Fruit fly (Drosophila melanogaster): ENCODE data around the gene Dd.

Dd gene

DNA sequence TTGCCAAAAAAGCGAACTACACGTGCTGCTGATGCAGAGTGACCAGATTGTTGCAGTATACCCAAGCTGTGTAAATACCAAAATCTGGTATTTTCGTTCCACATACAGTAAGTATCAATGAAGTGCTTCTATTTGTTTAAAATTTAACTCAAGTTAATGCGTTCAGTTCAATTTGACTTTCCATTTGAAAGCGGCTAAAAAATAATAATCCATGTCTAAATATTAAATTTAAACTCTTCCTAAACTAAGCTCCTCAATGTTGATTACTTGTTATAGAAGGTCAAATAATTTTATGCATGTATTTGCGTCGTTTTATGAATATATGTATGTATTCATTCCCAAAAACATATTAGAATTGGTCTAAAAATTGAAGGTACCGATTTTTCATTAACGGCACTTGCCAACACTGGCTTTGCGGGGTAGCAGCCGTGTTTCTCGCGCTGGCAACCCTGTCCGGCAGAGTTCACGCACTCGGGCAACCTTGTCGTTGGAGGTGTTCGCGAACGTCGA, 26.0 kb upstream of the Dd start, which contains the start of the genes peng and sol:
peng (minus strand) TSS at position 44 of the 510 bp plus-strand sequence.
sol (plus strand) TSS at position 481 of the 510 bp plus-strand sequence.
- TF ChIP-seq CG8478 (optimal IDR thresholded peaks at IDR 0.05) (no peak), EcR (GFP tag; optimal IDR thresholded peaks at IDR 0.05) (no peak), pan (optimal IDR thresholded peaks at IDR 0.05) (no peak), usp (GFP tag; optimal IDR thresholded peaks at IDR 0.05) (no peak), Dll (optimal IDR thresholded peaks at IDR 0.05) (no peak), psq (optimal IDR thresholded peaks at IDR 0.05) (no peak)

DNA sequence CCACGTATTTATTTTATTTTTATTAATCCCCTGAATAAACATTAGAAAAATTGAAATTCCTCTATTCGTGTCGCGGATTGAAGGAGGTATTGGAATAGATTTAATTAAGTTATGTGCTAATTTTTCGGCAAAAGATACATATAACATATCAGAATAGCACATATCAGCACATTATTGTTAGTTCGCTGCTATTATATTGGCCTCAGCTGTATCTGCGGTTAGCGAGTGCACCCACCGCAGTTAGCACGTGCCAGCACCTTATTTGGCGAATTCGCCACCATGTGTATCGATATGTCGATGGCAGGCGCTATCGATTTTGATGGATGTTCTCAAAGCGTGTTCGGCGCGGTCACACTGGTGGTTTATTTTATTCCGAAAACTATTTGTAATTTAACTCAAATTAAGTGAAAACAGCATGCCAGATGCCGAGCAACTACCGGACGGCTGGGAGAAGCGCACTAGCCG, 21.3 kb upstream of the Dd start, which contains the start of gene dod:
dod (plus strand) TSS at position 323 of the 465 bp plus-strand sequence.
- TF ChIP-seq CG8478 (optimal IDR thresholded peaks at IDR 0.05), result no peak
- no peak for TF ChIP-seq psq (optimal IDR thresholded peaks at IDR 0.05)
- TF ChIP-seq Dll (optimal IDR thresholded peaks at IDR 0.05), result no peak
- no peak for TF ChIP-seq pan (optimal IDR thresholded peaks at IDR 0.05)
- TF ChIP-seq EcR (GFP tag; optimal IDR thresholded peaks at IDR 0.05), result no peak
- no peak for TF ChIP-seq usp (GFP tag; optimal IDR thresholded peaks at IDR 0.05)

DNA sequence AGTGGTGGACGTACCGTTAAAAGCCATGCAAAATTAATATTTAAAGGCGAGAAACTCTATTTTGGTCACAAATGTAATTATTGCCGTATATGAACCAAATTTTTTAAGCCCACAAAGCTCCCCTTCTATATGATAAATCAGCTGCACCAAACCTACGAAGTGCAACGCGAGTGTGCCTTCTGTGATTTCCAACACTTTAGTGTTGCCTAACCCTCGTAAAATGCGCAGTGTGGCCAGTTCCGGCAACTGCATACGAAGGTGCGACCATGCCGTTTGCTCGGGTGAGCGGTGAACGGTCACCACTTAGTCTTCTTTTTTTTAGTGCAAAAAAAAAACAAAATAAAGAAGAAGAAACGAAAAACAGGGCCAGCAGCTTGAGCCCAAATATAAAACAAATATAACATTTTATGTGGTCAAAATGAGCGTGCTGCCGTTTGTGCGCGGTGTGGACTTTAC, 15.7 kb upstream of the Dd start, which contains the start of the genes tty and fliI:
tty (minus strand) TSS at position 201 of the 456 bp plus-strand sequence.
fliI (plus strand) TSS at position 266 of the 456 bp plus-strand sequence.
- TF ChIP-seq CG8478 (optimal IDR thresholded peaks at IDR 0.05) (no peak), Dll (optimal IDR thresholded peaks at IDR 0.05) (no peak), pan (optimal IDR thresholded peaks at IDR 0.05) (no peak)

DNA sequence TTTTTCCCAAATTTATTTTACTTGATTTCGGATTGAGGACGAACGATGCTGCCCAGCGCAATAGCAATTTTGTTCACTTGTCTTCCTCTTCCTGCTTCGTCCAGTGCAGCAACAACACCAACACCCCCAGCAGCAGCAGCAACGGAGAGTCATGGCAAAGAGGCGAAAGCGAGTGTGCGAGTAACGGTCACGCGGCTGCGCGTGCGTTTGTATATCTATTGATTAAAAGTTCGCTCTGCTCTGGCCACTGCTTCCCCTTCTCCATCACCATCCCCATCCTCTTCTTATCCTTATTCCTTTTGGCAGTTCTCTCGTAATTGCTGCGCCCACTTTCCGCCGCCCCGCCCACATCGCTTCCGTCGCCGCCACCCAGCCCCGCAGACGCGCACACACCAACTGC, 14.3 kb upstream of the Dd start:
- TF ChIP-seq pan (optimal IDR thresholded peaks at IDR 0.05) (no peak), Dll (optimal IDR thresholded peaks at IDR 0.05) (no peak), usp (GFP tag; optimal IDR thresholded peaks at IDR 0.05) (no peak), psq (optimal IDR thresholded peaks at IDR 0.05) (no peak), CG8478 (optimal IDR thresholded peaks at IDR 0.05) (no peak)

DNA sequence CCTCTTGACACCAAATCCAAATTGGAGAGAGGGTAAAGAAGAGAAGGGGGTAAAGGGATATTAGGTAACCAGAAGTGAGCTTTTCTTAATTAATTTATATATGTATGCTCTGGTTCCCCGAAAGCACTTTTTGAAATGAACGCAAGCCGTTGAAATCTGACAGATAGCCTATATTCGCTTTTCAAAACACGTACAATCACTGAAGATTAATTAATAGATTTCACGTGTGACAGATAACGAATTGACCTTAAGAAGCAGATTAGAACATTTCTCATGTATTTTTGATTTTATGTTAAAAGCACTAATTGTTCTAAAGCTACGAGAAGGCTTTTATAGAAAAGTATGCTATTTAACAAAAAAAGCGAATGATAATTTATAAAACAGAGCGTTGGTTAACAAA, 13.2 kb upstream of the Dd start:
- no peak for TF ChIP-seq Dll (optimal IDR thresholded peaks at IDR 0.05)
- TF ChIP-seq psq (optimal IDR thresholded peaks at IDR 0.05), result no peak
- no peak for TF ChIP-seq pan (optimal IDR thresholded peaks at IDR 0.05)
- TF ChIP-seq usp (GFP tag; optimal IDR thresholded peaks at IDR 0.05), result no peak
- no peak for TF ChIP-seq EcR (GFP tag; optimal IDR thresholded peaks at IDR 0.05)
- no peak for TF ChIP-seq CG8478 (optimal IDR thresholded peaks at IDR 0.05)

DNA sequence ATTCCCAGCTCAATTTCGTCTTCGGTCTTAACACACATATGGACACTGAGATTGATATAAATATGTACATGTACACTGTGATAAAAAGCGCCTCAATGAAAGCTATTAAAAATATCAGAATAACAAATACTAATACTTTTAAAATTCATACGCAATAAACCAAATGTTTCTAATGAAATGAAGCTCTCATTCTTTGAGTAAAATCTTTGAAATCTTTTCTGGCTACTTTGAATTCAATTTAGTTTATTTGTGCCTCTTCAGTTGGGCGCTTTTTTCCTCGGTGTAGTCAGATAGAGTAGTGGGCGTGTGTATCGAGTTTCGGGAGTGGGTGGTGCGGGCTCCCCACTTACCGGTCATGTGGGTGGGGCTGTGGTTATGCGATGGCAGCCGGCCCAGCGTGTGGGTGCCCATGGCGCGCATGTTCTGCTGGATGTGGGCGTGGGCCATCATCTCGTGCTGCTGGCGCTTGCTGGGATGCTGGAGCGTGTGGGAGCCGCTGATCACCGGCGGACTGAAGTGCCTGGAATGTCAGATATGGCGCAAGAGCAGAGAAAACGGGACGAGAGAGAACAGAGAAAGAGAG, 10.8 kb upstream of the Dd start:
- TF ChIP-seq CG8478 (optimal IDR thresholded peaks at IDR 0.05) (no peak), pan (optimal IDR thresholded peaks at IDR 0.05) (no peak), usp (GFP tag; optimal IDR thresholded peaks at IDR 0.05) (no peak), psq (optimal IDR thresholded peaks at IDR 0.05) (no peak), EcR (GFP tag; optimal IDR thresholded peaks at IDR 0.05) (no peak), Dll (optimal IDR thresholded peaks at IDR 0.05) (no peak)

DNA sequence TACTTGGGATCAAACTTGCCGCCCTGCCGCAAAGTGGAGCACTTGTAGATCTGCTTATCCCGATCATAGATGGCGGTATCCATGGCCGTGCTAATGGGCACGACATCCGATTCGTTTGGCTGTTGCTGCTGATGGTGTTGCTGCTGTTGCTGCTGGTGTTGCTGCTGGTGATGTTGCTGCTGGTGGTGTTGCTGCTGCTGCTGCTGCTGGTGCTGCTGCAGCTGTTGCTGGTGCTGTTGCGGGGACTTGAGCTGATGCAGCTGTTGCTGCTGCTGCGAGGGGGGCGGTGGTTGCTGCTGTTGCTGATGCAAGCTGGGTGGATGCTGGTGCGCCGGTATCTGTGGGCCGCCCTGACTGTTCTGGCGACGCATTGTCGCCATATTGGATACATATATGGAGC, 9.3 kb upstream of the Dd start:
- TF ChIP-seq EcR (GFP tag; optimal IDR thresholded peaks at IDR 0.05) (no peak), pan (optimal IDR thresholded peaks at IDR 0.05) (no peak), Dll (optimal IDR thresholded peaks at IDR 0.05) (no peak), CG8478 (optimal IDR thresholded peaks at IDR 0.05) (no peak), psq (optimal IDR thresholded peaks at IDR 0.05) (no peak), usp (GFP tag; optimal IDR thresholded peaks at IDR 0.05) (no peak)

DNA sequence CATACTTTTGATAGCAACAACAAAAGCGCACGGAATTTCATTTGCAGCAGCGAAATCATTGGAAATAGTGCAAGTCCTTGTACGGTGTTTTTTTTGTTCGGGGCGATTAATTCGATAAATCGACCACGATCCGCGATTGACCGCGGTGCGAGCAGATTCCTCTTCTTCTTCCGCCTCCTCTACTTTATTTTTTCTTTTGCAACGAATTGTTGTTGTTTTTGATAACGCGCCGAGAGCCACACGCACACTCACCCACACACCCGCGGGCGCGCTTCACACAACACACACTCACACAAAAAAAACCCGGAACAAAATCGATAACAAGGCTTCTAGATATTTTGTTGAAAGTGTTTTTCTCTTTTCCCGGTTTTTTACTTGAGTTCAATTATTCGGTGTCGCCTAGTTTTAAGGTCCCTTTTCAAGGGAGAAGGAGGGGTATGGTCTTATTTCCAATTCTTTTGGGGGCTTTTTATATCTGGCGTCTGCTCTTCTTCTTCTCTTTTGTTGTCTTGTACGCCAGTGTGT, 576 bp downstream of the Dd start:
- no peak for TF ChIP-seq psq (optimal IDR thresholded peaks at IDR 0.05)
- TF ChIP-seq usp (GFP tag; optimal IDR thresholded peaks at IDR 0.05), result no peak
- TF ChIP-seq CG8478 (optimal IDR thresholded peaks at IDR 0.05), result no peak
- TF ChIP-seq EcR (GFP tag; optimal IDR thresholded peaks at IDR 0.05), result no peak
- no peak for TF ChIP-seq pan (optimal IDR thresholded peaks at IDR 0.05)
- no peak for TF ChIP-seq Dll (optimal IDR thresholded peaks at IDR 0.05)

DNA sequence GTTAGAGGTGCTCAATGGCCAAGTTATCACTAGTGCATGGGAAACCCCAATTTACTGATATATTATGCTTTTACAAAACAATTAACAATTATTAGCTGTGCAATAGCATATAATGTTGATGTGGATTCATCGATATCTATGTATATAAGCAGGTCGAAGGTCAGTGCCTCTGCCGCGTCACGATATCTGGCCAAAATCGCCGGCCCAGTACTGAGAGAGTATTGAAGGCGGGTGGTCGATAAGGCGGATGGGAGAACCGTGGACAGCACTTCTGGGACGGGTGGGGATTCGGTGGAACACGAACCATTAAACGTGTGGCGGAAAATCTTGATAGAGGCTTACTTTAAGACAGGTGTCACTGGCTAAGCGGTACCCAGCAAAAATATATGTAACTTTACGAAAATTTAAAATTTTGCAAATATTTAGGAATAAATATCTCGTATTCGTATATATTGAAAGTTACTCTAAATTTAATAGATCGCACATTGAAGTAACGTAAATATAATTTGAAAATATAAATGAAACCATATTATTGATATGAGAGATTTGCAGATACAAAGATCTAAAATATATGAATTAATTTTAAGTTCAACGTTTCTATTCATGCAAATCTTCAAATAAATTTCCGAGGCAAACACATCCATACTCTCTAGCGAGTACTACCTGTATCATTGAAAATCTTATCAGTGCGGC, 1.4 kb downstream of the Dd start:
- TF ChIP-seq CG8478 (optimal IDR thresholded peaks at IDR 0.05), result no peak

DNA sequence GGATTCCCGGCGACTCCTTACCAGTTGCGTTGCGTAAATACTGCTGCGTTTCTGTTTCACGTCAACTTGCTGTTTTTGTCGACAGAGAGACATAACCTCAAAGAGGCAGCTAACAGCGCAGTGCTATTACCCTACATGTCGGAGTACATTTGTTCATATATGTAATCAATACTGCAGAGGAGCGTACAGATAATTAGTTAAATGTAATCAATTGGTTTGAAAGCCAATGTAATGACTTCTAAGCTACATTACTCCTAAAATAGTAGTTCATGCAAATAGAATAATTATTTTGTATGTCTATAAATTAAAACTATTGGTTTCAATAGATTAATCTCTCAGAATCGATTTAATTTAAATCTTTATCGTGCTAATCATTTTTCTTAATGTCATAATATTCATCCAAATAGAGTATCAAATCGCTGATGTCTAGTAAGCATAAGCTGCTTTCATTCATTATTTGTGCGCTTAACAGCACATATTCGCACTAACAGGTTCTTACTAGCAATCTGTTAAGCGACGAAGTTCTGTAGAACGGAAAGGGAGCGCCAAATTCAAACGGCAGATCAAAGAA, 4.5 kb downstream of the Dd start, which contains the start of the genes SLIRP1 and anox:
SLIRP1 (minus strand) TSS at position 95 of the 571 bp plus-strand sequence.
anox (minus strand) TSS at position 95 of the 571 bp plus-strand sequence.
- TF ChIP-seq Dll (optimal IDR thresholded peaks at IDR 0.05) (no peak), usp (GFP tag; optimal IDR thresholded peaks at IDR 0.05) (no peak), EcR (GFP tag; optimal IDR thresholded peaks at IDR 0.05) (no peak), CG8478 (optimal IDR thresholded peaks at IDR 0.05) (no peak), psq (optimal IDR thresholded peaks at IDR 0.05) (no peak), pan (optimal IDR thresholded peaks at IDR 0.05) (no peak)

DNA sequence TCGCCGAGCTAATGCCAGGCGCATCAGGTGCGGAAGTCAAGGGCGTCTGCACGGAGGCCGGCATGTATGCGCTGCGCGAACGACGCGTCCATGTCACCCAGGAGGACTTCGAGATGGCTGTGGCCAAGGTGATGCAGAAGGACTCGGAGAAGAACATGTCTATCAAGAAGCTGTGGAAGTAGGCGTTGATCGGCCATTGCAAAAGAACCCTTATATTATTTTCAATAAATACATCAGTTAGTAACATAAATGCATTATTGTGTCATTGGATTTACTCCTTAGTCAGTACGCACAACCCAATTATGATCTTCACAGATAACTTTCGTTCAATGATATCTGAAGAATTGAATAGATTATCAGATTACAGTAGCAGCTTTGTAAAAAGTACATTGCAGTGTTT, 6.4 kb downstream of the Dd start, which contains the start of gene CG1801:
CG1801 (minus strand) TSS at position 101 of the 400 bp plus-strand sequence.
- TF ChIP-seq psq (optimal IDR thresholded peaks at IDR 0.05), result no peak
- TF ChIP-seq pan (optimal IDR thresholded peaks at IDR 0.05), result no peak
- TF ChIP-seq CG8478 (optimal IDR thresholded peaks at IDR 0.05), result no peak
- no peak for TF ChIP-seq Dll (optimal IDR thresholded peaks at IDR 0.05)
- no peak for TF ChIP-seq EcR (GFP tag; optimal IDR thresholded peaks at IDR 0.05)
- TF ChIP-seq usp (GFP tag; optimal IDR thresholded peaks at IDR 0.05), result no peak
